Worm (Caenorhabditis elegans) whole organism, L3 larva: ENCODE measurements around the gene Y36E3A.2.

ENCODE experiments used
- ZK546.5 ChIP-seq: sonication (generic microtip); optimal IDR thresholded peaks from 2 replicates; lab custom pipeline; 2017; ENCODE audit warnings: missing biosample characterization, missing genetic modification characterization
- ama-1 ChIP-seq: fragments of 150-350 bp; optimal IDR thresholded peaks from 2 replicates; lab custom pipeline; 2018
- egl-27 ChIP-seq: sonication (generic microtip); optimal IDR thresholded peaks from 4 replicates; lab custom pipeline; 2017; ENCODE audit warnings: missing biosample characterization, missing genetic modification reagents, missing genetic modification characterization
- elt-2 ChIP-seq: sonication (generic microtip); optimal IDR thresholded peaks from 2 replicates; lab custom pipeline; 2016; ENCODE audit warnings: missing genetic modification reagents, mild to moderate bottlenecking, missing genetic modification characterization, missing compliant biosample characterization
- elt-3 ChIP-seq, 3 experiments: fragments of 150-350 bp in 1 of 3; sonication (generic microtip) in 2 of 3; optimal IDR thresholded peaks; 2 replicates in 2 of 3; 4 replicates in 1 of 3; lab custom pipeline; 2014 to 2017; ENCODE audit warnings: missing biosample characterization in 3 of 3, missing genetic modification characterization in 3 of 3
- lin-15B ChIP-seq: fragments of 150-350 bp; optimal IDR thresholded peaks from 2 replicates; lab custom pipeline; 2014; ENCODE audit warnings: missing biosample characterization, missing genetic modification characterization
- lin-39 ChIP-seq: fragments of 150-350 bp; optimal IDR thresholded peaks from 2 replicates; lab custom pipeline; 2018; ENCODE audit warnings: missing biosample characterization, missing genetic modification reagents, missing genetic modification characterization
- nfya-1 ChIP-seq: sonication (generic microtip); optimal IDR thresholded peaks from 2 replicates; lab custom pipeline; 2017; ENCODE audit warnings: missing genetic modification characterization, mild to moderate bottlenecking, missing compliant biosample characterization, antibody characterized with exemption, moderate library complexity; ENCODE audit not compliant: insufficient read depth
- nhr-237 ChIP-seq: fragments of 150-350 bp; optimal IDR thresholded peaks from 2 replicates; lab custom pipeline; 2014; ENCODE audit warnings: missing biosample characterization, missing genetic modification characterization
- nhr-28 ChIP-seq: fragments of 150-350 bp; optimal IDR thresholded peaks from 2 replicates; lab custom pipeline; 2014; ENCODE audit warnings: missing biosample characterization, missing genetic modification characterization
- skn-1 ChIP-seq: fragments of 150-350 bp; optimal IDR thresholded peaks from 2 replicates; lab custom pipeline; 2014; ENCODE audit warnings: missing biosample characterization, missing genetic modification characterization
- snpc-4 ChIP-seq: fragments of 150-350 bp; optimal IDR thresholded peaks from 2 replicates; lab custom pipeline; 2014; ENCODE audit warnings: missing biosample characterization, missing genetic modification characterization

- TF ChIP-seq elt-3 (tag; optimal IDR thresholded peaks at IDR 0.05; lab: Kevin White, UChicago), result no peak
- no peak for TF ChIP-seq nfya-1 (tag; lab: Kevin White, UChicago)
- no peak for TF ChIP-seq nhr-28
- no peak for TF ChIP-seq snpc-4 (tag; lab: Kevin White, UChicago)
- TF ChIP-seq ama-1 (lab: Kevin White, UChicago), result no peak
- TF ChIP-seq lin-39 (tag; lab: Kevin White, UChicago), result no peak
- TF ChIP-seq lin-15B (tag; lab: Kevin White, UChicago), result no peak
- no peak for TF ChIP-seq elt-2
- no peak for TF ChIP-seq ZK546.5 (tag; lab: Kevin White, UChicago)
- no peak for TF ChIP-seq skn-1
- TF ChIP-seq egl-27 (tag; lab: Kevin White, UChicago), result no peak
- no peak for TF ChIP-seq nhr-237 (tag; lab: Kevin White, UChicago)
Measured at ce11 chrV:15471029-15471428, 45.2 kb downstream of the Y36E3A.2 start, which contains the start of gene dpf-1.
